Worm (Caenorhabditis elegans): ENCODE results near the gene ceh-74.

Gene ceh-74

DNA sequence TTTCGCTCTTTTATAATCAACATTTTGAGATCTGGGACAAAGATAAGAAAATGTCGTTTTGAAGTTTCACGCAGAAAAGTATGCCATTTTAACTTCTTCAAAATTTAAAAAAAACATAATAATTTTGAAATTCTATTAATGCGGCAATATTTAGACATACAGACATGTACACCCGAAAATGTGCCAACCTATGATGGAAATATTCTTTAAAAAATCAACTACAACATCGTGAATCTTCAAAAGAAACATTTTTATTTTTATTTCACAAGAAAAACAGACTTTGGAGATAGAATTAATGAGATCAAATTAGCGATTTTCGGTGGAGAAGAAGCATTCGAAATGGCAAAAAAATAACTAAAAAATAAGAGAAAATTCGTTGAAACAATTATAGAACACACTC, 37.2 kb downstream of the ceh-74 start, which contains the start of gene T16A9.5:
T16A9.5 (minus strand) TSS at position 101 of the 400 bp plus-strand sequence.
- TF ChIP-seq lin-35 (GFP tag; optimal IDR thresholded peaks at IDR 0.05) (no peak), rcor-1 (GFP tag; IDR thresholded peaks at IDR 0.05) (no peak), ccch-3 (GFP tag; optimal IDR thresholded peaks at IDR 0.05) (no peak), tbp1 (GFP tag; optimal IDR thresholded peaks at IDR 0.05) (no peak), B0261.1 (tag; optimal IDR thresholded peaks at IDR 0.05) (no peak), attf-3 (GFP tag; conservative IDR thresholded peaks at IDR 0.05) (no peak), Y95B8A.8 (GFP tag; IDR thresholded peaks at IDR 0.05) (no peak), aptf-2 (GFP tag; conservative IDR thresholded peaks at IDR 0.05) (no peak), lin-54 (GFP tag; optimal IDR thresholded peaks at IDR 0.05) (no peak), Y56A3A.18 (GFP tag; IDR thresholded peaks at IDR 0.05) (no peak), ztf-26 (tag; optimal IDR thresholded peaks at IDR 0.05) (no peak), nhr-80 (tag; optimal IDR thresholded peaks at IDR 0.05) (no peak), snpc-4 (GFP tag; optimal IDR thresholded peaks at IDR 0.05) (no peak), snpc-4 (tag; optimal IDR thresholded peaks at IDR 0.05) (no peak), somi-1 (GFP tag; optimal IDR thresholded peaks at IDR 0.05) (no peak), ceh-100 (GFP tag; IDR thresholded peaks at IDR 0.05) (no peak), F22D6.2 (tag; optimal IDR thresholded peaks at IDR 0.05) (no peak)

ce11 chrV:14223141-14223540, 45.3 kb downstream of the ceh-74 start:
- TF ChIP-seq K12H6.12 (tag; optimal IDR thresholded peaks at IDR 0.05) (no peak), attf-6 (GFP tag; IDR thresholded peaks at IDR 0.05) (no peak), zim-3 (tag; optimal IDR thresholded peaks at IDR 0.05) (no peak), let-607 (tag; optimal IDR thresholded peaks at IDR 0.05) (no peak), F10E7.11 (tag; optimal IDR thresholded peaks at IDR 0.05) (no peak), lir-1 (GFP tag; conservative IDR thresholded peaks at IDR 0.05) (no peak), lsl-1 (GFP tag; optimal IDR thresholded peaks at IDR 0.05) (no peak), attf-3 (GFP tag; conservative IDR thresholded peaks at IDR 0.05) (no peak), bed-2 (GFP tag; IDR thresholded peaks at IDR 0.05) (no peak), hmg-1.2 (GFP tag; IDR thresholded peaks at IDR 0.05) (no peak), F55B11.4 (tag; optimal IDR thresholded peaks at IDR 0.05; ENCODE audit: borderline replicate concordance, insufficient read depth) (no peak), F52B5.7 (tag; optimal IDR thresholded peaks at IDR 0.05) (no peak), F39B2.1 (GFP tag; IDR thresholded peaks at IDR 0.05) (no peak), C06A6.2 (GFP tag; conservative IDR thresholded peaks at IDR 0.05) (no peak), efl-1 (GFP tag; optimal IDR thresholded peaks at IDR 0.05) (no peak), chd-7 (tag; optimal IDR thresholded peaks at IDR 0.05) (no peak)

- TF ChIP-seq D2030.7 (GFP tag; IDR thresholded peaks at IDR 0.05) (no peak), hrde-1 (tag; optimal IDR thresholded peaks at IDR 0.05; ENCODE audit: borderline replicate concordance) (no peak), attf-5 (GFP tag; optimal IDR thresholded peaks at IDR 0.05) (no peak), lin-26 (GFP tag; IDR thresholded peaks at IDR 0.05) (no peak), nfyb-1 (GFP tag; IDR thresholded peaks at IDR 0.05) (no peak), mcd-1 (GFP tag; IDR thresholded peaks at IDR 0.05) (no peak), pha-4 (tag; optimal IDR thresholded peaks at IDR 0.05) (no peak), him-1 (tag; optimal IDR thresholded peaks at IDR 0.05) (no peak)
Measured at ce11 chrV:14226373-14226772, 48.5 kb downstream of the ceh-74 start, which contains the start of gene nep-21. TSS of gene nep-21 (minus strand) at chrV:14226473.
